Worm (Caenorhabditis elegans): ENCODE results near the gene gpx-7.

Gene gpx-7

DNA sequence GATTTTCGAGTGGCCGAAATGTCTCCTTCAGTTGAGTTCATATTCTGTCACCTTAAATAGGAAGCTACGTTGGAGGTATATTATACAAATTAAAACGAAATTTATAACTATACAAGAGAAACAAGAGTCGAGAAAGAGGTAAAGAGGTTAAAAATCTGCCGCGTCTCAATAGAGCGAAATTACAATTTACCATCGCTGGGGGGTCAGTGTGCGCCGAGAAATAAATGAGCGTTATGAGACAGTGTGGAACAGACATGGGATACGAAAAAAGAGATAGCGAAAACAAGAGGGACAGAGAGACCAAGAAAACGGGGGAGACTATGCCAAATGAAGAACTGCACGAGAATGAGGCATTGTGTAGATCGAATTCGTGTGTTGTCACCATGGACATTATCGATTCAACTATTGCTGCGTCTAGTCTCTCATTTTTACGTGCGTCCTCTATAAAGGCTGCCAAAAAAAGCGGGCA, 11.7 kb downstream of the gpx-7 start, which contains the start of gene ZK154.5 (continued):
- TF ChIP-seq ztf-16 (tag; optimal IDR thresholded peaks at IDR 0.05) (no peak), fkh-10 (GFP tag; optimal IDR thresholded peaks at IDR 0.05) (no peak), hlh-30 (tag; optimal IDR thresholded peaks at IDR 0.05; ENCODE audit: insufficient read depth) (no peak), pag-3 (tag; optimal IDR thresholded peaks at IDR 0.05; ENCODE audit: borderline replicate concordance) (no peak), ceh-34 (tag; optimal IDR thresholded peaks at IDR 0.05) (peak; percentile 57), K09A11.1 (tag; optimal IDR thresholded peaks at IDR 0.05; ENCODE audit: insufficient read depth) (no peak), C08G9.2 (tag; optimal IDR thresholded peaks at IDR 0.05) (no peak), ceh-45 (GFP tag; IDR thresholded peaks at IDR 0.05) (no peak), Y22D7AL.16 (tag; optimal IDR thresholded peaks at IDR 0.05) (no peak), pqm-1 (tag; optimal IDR thresholded peaks at IDR 0.05) (no peak), lim-6 (tag; optimal IDR thresholded peaks at IDR 0.05) (no peak), ama-1 (optimal IDR thresholded peaks at IDR 0.05) (no peak), syd-9 (tag; optimal IDR thresholded peaks at IDR 0.05) (peak; percentile 18), ref-2 (tag; optimal IDR thresholded peaks at IDR 0.05) (peak; percentile 47), sox-4 (tag; optimal IDR thresholded peaks at IDR 0.05) (no peak), odd-2 (tag; optimal IDR thresholded peaks at IDR 0.05) (no peak), F13H6.1 (tag; optimal IDR thresholded peaks at IDR 0.05) (no peak), fkh-6 (tag; optimal IDR thresholded peaks at IDR 0.05) (no peak), ceh-2 (tag; optimal IDR thresholded peaks at IDR 0.05) (no peak), ceh-6 (GFP tag; optimal IDR thresholded peaks at IDR 0.05) (no peak), nhr-11 (tag; optimal IDR thresholded peaks at IDR 0.05) (no peak), rnt-1 (tag; optimal IDR thresholded peaks at IDR 0.05) (no peak), pat-9 (tag; optimal IDR thresholded peaks at IDR 0.05) (no peak), ceh-31 (tag; optimal IDR thresholded peaks at IDR 0.05) (peak; percentile 69), ceh-24 (tag; optimal IDR thresholded peaks at IDR 0.05) (no peak)

DNA sequence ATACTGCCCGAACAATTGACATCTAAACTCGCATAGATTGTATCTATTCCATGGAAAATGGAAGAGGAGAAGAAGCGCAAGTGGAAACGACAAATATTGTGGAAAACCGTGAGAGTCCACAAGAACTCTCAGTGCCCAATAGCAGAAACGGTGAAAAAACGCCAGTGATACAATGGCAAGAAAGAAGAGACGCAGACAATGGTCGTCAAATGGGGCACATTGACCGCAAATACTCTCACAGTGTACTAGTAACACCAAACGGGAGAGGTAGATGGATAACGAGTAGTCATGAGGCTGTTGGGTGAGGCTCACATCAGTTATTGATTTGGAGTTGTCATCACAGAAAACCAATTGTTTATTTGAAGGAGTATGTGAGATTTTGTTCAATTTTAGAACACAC, 17.2 kb downstream of the gpx-7 start, which contains the start of gene ZK154.4:
ZK154.4 (minus strand) TSS at position 27 of the 400 bp plus-strand sequence.
- no peak for TF ChIP-seq madf-2 (tag; optimal IDR thresholded peaks at IDR 0.05)
- TF ChIP-seq pha-2 (tag; optimal IDR thresholded peaks at IDR 0.05) = no peak
- TF ChIP-seq lin-11 (tag; optimal IDR thresholded peaks at IDR 0.05) = no peak
- TF ChIP-seq ttx-3 (tag; optimal IDR thresholded peaks at IDR 0.05) = no peak
- TF ChIP-seq sox-2 (GFP tag; IDR thresholded peaks at IDR 0.05) = no peak
- peak; percentile 67 for TF ChIP-seq nfya-1 (tag; optimal IDR thresholded peaks at IDR 0.05)
- TF ChIP-seq hlh-6 (tag; optimal IDR thresholded peaks at IDR 0.05) = no peak
- TF ChIP-seq pqm-1 (tag; optimal IDR thresholded peaks at IDR 0.05) = no peak
- peak; percentile 10 for TF ChIP-seq sdc-2 (tag; optimal IDR thresholded peaks at IDR 0.05)
- TF ChIP-seq dmd-4 (tag; optimal IDR thresholded peaks at IDR 0.05; ENCODE audit: borderline replicate concordance) = no peak
- TF ChIP-seq ceh-6 (GFP tag; optimal IDR thresholded peaks at IDR 0.05) = no peak
- no peak for TF ChIP-seq unc-42 (tag; optimal IDR thresholded peaks at IDR 0.05)
- TF ChIP-seq K09A11.1 (tag; optimal IDR thresholded peaks at IDR 0.05; ENCODE audit: insufficient read depth) = no peak
- TF ChIP-seq ceh-31 (tag; optimal IDR thresholded peaks at IDR 0.05) = peak; percentile 20
- peak; percentile 62 for TF ChIP-seq hlh-30 (tag; optimal IDR thresholded peaks at IDR 0.05; ENCODE audit: insufficient read depth)
- TF ChIP-seq ceh-45 (GFP tag; IDR thresholded peaks at IDR 0.05) = no peak
- TF ChIP-seq rnt-1 (tag; optimal IDR thresholded peaks at IDR 0.05) = no peak
- TF ChIP-seq F13H6.1 (tag; optimal IDR thresholded peaks at IDR 0.05) = no peak
- no peak for TF ChIP-seq ama-1 (optimal IDR thresholded peaks at IDR 0.05)
- no peak for TF ChIP-seq ahr-1 (tag; optimal IDR thresholded peaks at IDR 0.05)
- no peak for TF ChIP-seq ets-4 (tag; optimal IDR thresholded peaks at IDR 0.05)
- TF ChIP-seq C38D4.7 (GFP tag; optimal IDR thresholded peaks at IDR 0.05) = no peak

DNA sequence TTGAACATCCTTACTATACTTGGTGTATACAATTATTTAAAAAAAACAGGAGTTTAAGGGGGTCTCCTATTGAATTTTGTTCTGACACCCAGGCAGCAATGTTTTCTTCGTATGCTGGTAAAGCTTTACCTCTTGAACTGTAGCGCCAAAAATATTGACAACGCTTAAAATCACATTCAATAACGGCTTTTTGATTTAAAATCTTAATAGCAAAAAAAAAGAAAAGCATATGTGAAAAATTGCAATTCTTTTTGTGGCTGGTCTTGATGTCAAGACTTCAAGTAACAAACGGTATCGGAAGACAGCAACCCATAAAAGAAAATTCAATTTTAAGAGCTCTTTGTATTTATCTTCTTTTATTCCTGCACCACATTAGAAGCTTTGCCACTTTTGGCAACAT, 17.8 kb downstream of the gpx-7 start:
- TF ChIP-seq hlh-8 (tag; optimal IDR thresholded peaks at IDR 0.05) (no peak), fkh-10 (GFP tag; optimal IDR thresholded peaks at IDR 0.05) (no peak), lim-6 (tag; optimal IDR thresholded peaks at IDR 0.05) (no peak), ceh-14 (tag; optimal IDR thresholded peaks at IDR 0.05) (no peak), hlh-13 (GFP tag; optimal IDR thresholded peaks at IDR 0.05) (no peak), ahr-1 (tag; optimal IDR thresholded peaks at IDR 0.05) (no peak), ztf-16 (tag; optimal IDR thresholded peaks at IDR 0.05) (no peak), tbx-7 (tag; optimal IDR thresholded peaks at IDR 0.05) (no peak), ceh-18 (tag; optimal IDR thresholded peaks at IDR 0.05) (no peak), unc-86 (tag; optimal IDR thresholded peaks at IDR 0.05) (no peak), mec-3 (tag; optimal IDR thresholded peaks at IDR 0.05; ENCODE audit: borderline replicate concordance) (no peak), sox-4 (tag; optimal IDR thresholded peaks at IDR 0.05) (no peak), ceh-31 (tag; optimal IDR thresholded peaks at IDR 0.05) (no peak), eyg-1 (tag; optimal IDR thresholded peaks at IDR 0.05) (no peak)

Measured in whole organism, late embryonic.